Fruit fly (Drosophila melanogaster) whole organism, embryonic: Measurements from ENCODE around the gene CG32276.

Source experiments
- Ada2b ChIP-seq: fragments of 200-800 bp; sonication (Bioruptor generic); IDR thresholded peaks from 2 replicates; pipeline ENCODE4 v1.3.6; 2022; ENCODE audit warnings: missing biosample characterization, missing genetic modification characterization
- Bteb2 ChIP-seq: fragments of 200-800 bp; sonication (Bioruptor generic); optimal IDR thresholded peaks from 2 replicates; lab custom pipeline; 2016; ENCODE audit warnings: missing biosample characterization, missing genetic modification characterization
- CG10147 ChIP-seq: fragments of 200-800 bp; sonication (Bioruptor generic); optimal IDR thresholded peaks from 2 replicates; lab custom pipeline; 2019; ENCODE audit warnings: missing biosample characterization, mild to moderate bottlenecking, missing genetic modification characterization, moderate library complexity
- CG11560 ChIP-seq: fragments of 200-800 bp; sonication (Bioruptor generic); IDR thresholded peaks from 3 replicates; pipeline ENCODE4 v1.3.6; 2022; ENCODE audit warnings: missing biosample characterization, missing genetic modification characterization
- CG12391 ChIP-seq: fragments of 200-800 bp; sonication (Bioruptor generic); optimal IDR thresholded peaks from 3 replicates; lab custom pipeline; 2018; ENCODE audit warnings: missing biosample characterization, mild to moderate bottlenecking, missing genetic modification characterization, moderate library complexity
- CG14014 ChIP-seq: fragments of 200-800 bp; sonication (Bioruptor generic); IDR thresholded peaks from 2 replicates; pipeline ENCODE4 v1.3.6; 2022; ENCODE audit warnings: missing biosample characterization, missing genetic modification characterization
- CG16813 ChIP-seq: fragments of 200-800 bp; sonication (Bioruptor generic); IDR thresholded peaks from 3 replicates; pipeline ENCODE4 v1.3.6; 2022; ENCODE audit warnings: missing biosample characterization, missing genetic modification characterization; ENCODE audit not compliant: partially characterized antibody
- CG17186 ChIP-seq: fragments of 200-800 bp; sonication (Bioruptor generic); optimal IDR thresholded peaks from 3 replicates; lab custom pipeline; 2017; ENCODE audit warnings: missing biosample characterization, missing genetic modification reagents, missing genetic modification characterization
- CG17829 ChIP-seq: fragments of 200-800 bp; optimal IDR thresholded peaks from 2 replicates; lab custom pipeline; 2019; ENCODE audit warnings: missing biosample characterization, mild to moderate bottlenecking, missing genetic modification characterization, moderate library complexity
- CG1792 ChIP-seq: fragments of 200-800 bp; sonication (Bioruptor generic); optimal IDR thresholded peaks from 2 replicates; lab custom pipeline; 2016; ENCODE audit warnings: missing biosample characterization, missing genetic modification characterization
- CG2116 ChIP-seq: fragments of 200-800 bp; sonication (Bioruptor generic); optimal IDR thresholded peaks from 3 replicates; lab custom pipeline; 2018; ENCODE audit warnings: missing biosample characterization, mild to moderate bottlenecking, missing genetic modification characterization
- CG2120 ChIP-seq: fragments of 200-800 bp; sonication (Bioruptor generic); optimal IDR thresholded peaks from 3 replicates; lab custom pipeline; 2016; ENCODE audit warnings: missing biosample characterization, missing genetic modification characterization
- CG2712 ChIP-seq: fragments of 200-800 bp; optimal IDR thresholded peaks from 3 replicates; lab custom pipeline; 2019; ENCODE audit warnings: missing biosample characterization, mild to moderate bottlenecking, missing genetic modification characterization, moderate library complexity
- CG3065 ChIP-seq: fragments of 200-800 bp; sonication (Bioruptor generic); optimal IDR thresholded peaks from 2 replicates; lab custom pipeline; 2016; ENCODE audit warnings: missing biosample characterization, missing genetic modification characterization
- CG31388 ChIP-seq: fragments of 200-800 bp; sonication (Bioruptor generic); optimal IDR thresholded peaks from 2 replicates; lab custom pipeline; 2016; ENCODE audit warnings: missing biosample characterization, missing genetic modification characterization
- CG3163 ChIP-seq: fragments of 200-800 bp; sonication (Bioruptor generic); optimal IDR thresholded peaks from 3 replicates; lab custom pipeline; 2016; ENCODE audit warnings: missing biosample characterization, missing genetic modification characterization
- CG34422 ChIP-seq: fragments of 200-800 bp; sonication (Bioruptor generic); IDR thresholded peaks from 3 replicates; pipeline ENCODE4 v1.3.6; 2022; ENCODE audit warnings: missing biosample characterization, missing genetic modification characterization
- CG3847 ChIP-seq: fragments of 200-800 bp; sonication (Bioruptor generic); IDR thresholded peaks from 2 replicates; pipeline ENCODE4 v1.3.6; 2022; ENCODE audit warnings: missing biosample characterization, missing genetic modification characterization
- CG3995 ChIP-seq: fragments of 200-800 bp; sonication (Bioruptor generic); optimal IDR thresholded peaks from 3 replicates; lab custom pipeline; 2016; ENCODE audit warnings: missing biosample characterization, missing genetic modification characterization
- CG4328 ChIP-seq: fragments of 200-800 bp; sonication (Bioruptor generic); optimal IDR thresholded peaks from 3 replicates; lab custom pipeline; 2017; ENCODE audit warnings: missing biosample characterization, missing genetic modification reagents, missing genetic modification characterization
- CG4617 ChIP-seq: fragments of 200-800 bp; sonication (Bioruptor generic); optimal IDR thresholded peaks from 3 replicates; lab custom pipeline; 2016; ENCODE audit warnings: missing biosample characterization, missing genetic modification characterization, borderline replicate concordance
- CG5953 ChIP-seq: fragments of 200-800 bp; sonication (Bioruptor generic); IDR thresholded peaks from 2 replicates; pipeline ENCODE4 v1.3.6; 2022; ENCODE audit warnings: missing biosample characterization, missing genetic modification characterization
- CG8089 ChIP-seq: fragments of 200-800 bp; sonication (Bioruptor generic); optimal IDR thresholded peaks from 3 replicates; lab custom pipeline; 2016; ENCODE audit warnings: missing biosample characterization, missing genetic modification characterization
- CG9609 ChIP-seq: fragments of 200-800 bp; sonication (Bioruptor generic); optimal IDR thresholded peaks from 3 replicates; lab custom pipeline; 2016; ENCODE audit warnings: missing biosample characterization, missing genetic modification characterization
- CTCF ChIP-seq: fragments of 200-800 bp; sonication (Bioruptor generic); optimal IDR thresholded peaks from 2 replicates; lab custom pipeline; 2017; ENCODE audit warnings: missing biosample characterization, mild to moderate bottlenecking, missing genetic modification characterization, moderate library complexity
- Dll ChIP-seq: fragments of 200-800 bp; sonication (Bioruptor generic); IDR thresholded peaks from 4 replicates; pipeline ENCODE4 v1.3.6; 2022; ENCODE audit warnings: missing biosample characterization, missing genetic modification characterization; ENCODE audit not compliant: partially characterized antibody
- E2f2 ChIP-seq: fragments of 200-800 bp; sonication (Bioruptor generic); IDR thresholded peaks from 2 replicates; pipeline ENCODE4 v1.3.6; 2022; ENCODE audit warnings: missing biosample characterization, missing genetic modification characterization
- HmgZ ChIP-seq: fragments of 200-800 bp; sonication (Bioruptor generic); optimal IDR thresholded peaks from 2 replicates; lab custom pipeline; 2018; ENCODE audit warnings: missing biosample characterization, mild to moderate bottlenecking, missing genetic modification characterization
- Sry-δ ChIP-seq: fragments of 200-800 bp; sonication (Bioruptor generic); optimal IDR thresholded peaks from 2 replicates; lab custom pipeline; 2016; ENCODE audit warnings: missing biosample characterization, missing genetic modification characterization
- TFAM ChIP-seq: fragments of 200-800 bp; sonication (Bioruptor generic); optimal IDR thresholded peaks from 2 replicates; lab custom pipeline; 2017; ENCODE audit warnings: missing biosample characterization, missing genetic modification characterization, inconsistent platforms
- Taf1 ChIP-seq: fragments of 200-800 bp; sonication (Bioruptor generic); IDR thresholded peaks from 2 replicates; pipeline ENCODE4 v1.3.6; 2022; ENCODE audit warnings: missing biosample characterization, missing genetic modification characterization
- Usf ChIP-seq: fragments of 200-800 bp; sonication (Bioruptor generic); optimal IDR thresholded peaks from 2 replicates; lab custom pipeline; 2017; ENCODE audit warnings: missing genotype, missing biosample characterization, missing genetic modification characterization
- Xbp1 ChIP-seq: fragments of 200-800 bp; sonication (Bioruptor generic); optimal IDR thresholded peaks from 3 replicates; lab custom pipeline; 2016; ENCODE audit warnings: missing biosample characterization, mild to moderate bottlenecking, missing genetic modification characterization
- caup ChIP-seq: fragments of 200-800 bp; sonication (Bioruptor generic); optimal IDR thresholded peaks from 3 replicates; lab custom pipeline; 2017; ENCODE audit warnings: missing biosample characterization, mild to moderate bottlenecking, missing genetic modification characterization, moderate library complexity; ENCODE audit not compliant: severe bottlenecking
- chinmo ChIP-seq: fragments of 200-800 bp; sonication (Bioruptor generic); IDR thresholded peaks from 4 replicates; pipeline ENCODE4 v1.3.6; 2022; ENCODE audit warnings: missing biosample characterization, missing genetic modification characterization; ENCODE audit not compliant: partially characterized antibody
- chn ChIP-seq: fragments of 200-800 bp; sonication (Bioruptor generic); optimal IDR thresholded peaks from 2 replicates; lab custom pipeline; 2016; ENCODE audit warnings: missing biosample characterization, missing genetic modification characterization
- dimm ChIP-seq: fragments of 200-800 bp; sonication (Bioruptor generic); IDR thresholded peaks from 2 replicates; pipeline ENCODE4 v1.3.6; 2022; ENCODE audit warnings: missing biosample characterization, missing genetic modification characterization
- eve ChIP-seq, 2 experiments: fragments of >200 bp; optimal IDR thresholded peaks; 2 replicates each; lab custom pipeline; 2017; ENCODE audit warnings: missing biosample characterization in 2 of 2, missing genetic modification characterization in 2 of 2
- fd3F ChIP-seq: fragments of 200-800 bp; sonication (Bioruptor generic); optimal IDR thresholded peaks from 2 replicates; lab custom pipeline; 2018; ENCODE audit warnings: missing biosample characterization, mild to moderate bottlenecking, missing genetic modification characterization, moderate library complexity
- grau ChIP-seq: fragments of 200-800 bp; optimal IDR thresholded peaks from 3 replicates; lab custom pipeline; 2019; ENCODE audit warnings: missing biosample characterization, mild to moderate bottlenecking, missing genetic modification characterization, moderate library complexity
- inv ChIP-seq: fragments of 200-800 bp; sonication (Bioruptor generic); IDR thresholded peaks from 2 replicates; pipeline ENCODE4 v1.3.6; 2022; ENCODE audit warnings: missing biosample characterization, missing genetic modification characterization; ENCODE audit not compliant: partially characterized antibody
- jumu ChIP-seq: fragments of 200-800 bp; sonication (Bioruptor generic); optimal IDR thresholded peaks from 3 replicates; lab custom pipeline; 2016; ENCODE audit warnings: missing biosample characterization, missing genetic modification characterization
- p53 ChIP-seq: fragments of 200-800 bp; sonication (Bioruptor generic); optimal IDR thresholded peaks from 2 replicates; lab custom pipeline; 2016; ENCODE audit warnings: missing biosample characterization, missing genetic modification characterization
- pfk ChIP-seq: fragments of 200-800 bp; sonication (Bioruptor generic); optimal IDR thresholded peaks from 2 replicates; lab custom pipeline; 2018; ENCODE audit warnings: missing biosample characterization, mild to moderate bottlenecking, missing genetic modification characterization, moderate library complexity
- row ChIP-seq: fragments of 200-800 bp; sonication (Bioruptor generic); IDR thresholded peaks from 3 replicates; pipeline ENCODE4 v1.3.6; 2022; ENCODE audit warnings: missing biosample characterization, missing genetic modification characterization
- stwl ChIP-seq: fragments of 200-800 bp; sonication (Bioruptor generic); optimal IDR thresholded peaks from 3 replicates; lab custom pipeline; 2018; ENCODE audit warnings: missing biosample characterization, mild to moderate bottlenecking, missing genetic modification characterization, moderate library complexity
- unpg ChIP-seq: fragments of 200-800 bp; sonication (Bioruptor generic); optimal IDR thresholded peaks from 3 replicates; lab custom pipeline; 2018; ENCODE audit warnings: missing biosample characterization, mild to moderate bottlenecking, missing genetic modification characterization, moderate library complexity
- vnd ChIP-seq: fragments of 200-800 bp; sonication (Bioruptor generic); IDR thresholded peaks from 3 replicates; pipeline ENCODE4 v1.3.6; 2022; ENCODE audit warnings: missing biosample characterization, missing genetic modification characterization; ENCODE audit not compliant: partially characterized antibody
- zen ChIP-seq: fragments of 200-800 bp; sonication (Bioruptor generic); optimal IDR thresholded peaks from 3 replicates; lab custom pipeline; 2018; ENCODE audit warnings: missing biosample characterization, mild to moderate bottlenecking, missing genetic modification characterization, moderate library complexity

The CG32276 gene

dm6 chr3L:3224740-3225719, 26.2 kb upstream of the CG32276 start, which contains the start of gene Larp4B (continued):
- TF ChIP-seq E2f2 (GFP tag; lab: Robert Waterston, UW) (peak; percentile 79), caup (GFP tag; lab: Kevin White, UChicago) (peak; percentile 16), Xbp1 (GFP tag; lab: Kevin White, UChicago) (peak; percentile 21), eve (GFP tag; optimal IDR thresholded peaks at IDR 0.05; lab: Kevin White, UChicago) (no peak), CG10147 (GFP tag; lab: Kevin White, UChicago) (peak; percentile 22), unpg (GFP tag; lab: Kevin White, UChicago) (no peak), fd3F (GFP tag; lab: Kevin White, UChicago) (no peak), CG2116 (peak; percentile 98), Taf1 (GFP tag; lab: Robert Waterston, UW) (no peak), CG3163 (GFP tag; lab: Kevin White, UChicago) (peak; percentile 1), CG3065 (GFP tag; lab: Kevin White, UChicago) (no peak), Dll (GFP tag; lab: Robert Waterston, UW) (peak; percentile 77), HmgZ (peak; percentile 61), zen (tag; lab: Kevin White, UChicago) (peak; percentile 27), grau (tag; lab: Kevin White, UChicago) (peak; percentile 38), stwl (tag; lab: Kevin White, UChicago) (peak; percentile 72), row (GFP tag; lab: Robert Waterston, UW) (peak; percentile 62), pfk (GFP tag; lab: Kevin White, UChicago) (peak; percentile 91), CG9609 (no peak), jumu (GFP tag; lab: Kevin White, UChicago) (peak; percentile 4), CG3995 (GFP tag; lab: Kevin White, UChicago) (peak; percentile 73), Sry-δ (GFP tag; lab: Kevin White, UChicago) (peak; percentile 69), CG16813 (GFP tag; lab: Robert Waterston, UW) (peak; percentile 72), TFAM (GFP tag; lab: Kevin White, UChicago) (no peak), CG17829 (tag; lab: Kevin White, UChicago) (peak; percentile 22), CG14014 (0 out of 2 replicates have a peak, but pooled peaks have one; percentile 27), CG5953 (no peak), CG11560 (tag; lab: Robert Waterston, UW) (no peak), vnd (GFP tag; lab: Robert Waterston, UW) (peak; percentile 71), CG3847 (GFP tag; lab: Robert Waterston, UW) (peak; percentile 47), CG4328 (GFP tag; lab: Kevin White, UChicago) (no peak), CG1792 (GFP tag; lab: Kevin White, UChicago) (no peak), CG31388 (GFP tag; lab: Kevin White, UChicago) (no peak), CG2712 (peak; percentile 19), CG12391 (peak; percentile 1), dimm (GFP tag; lab: Robert Waterston, UW) (no peak), Usf (no peak), Ada2b (GFP tag; lab: Robert Waterston, UW) (no peak), chinmo (no peak), CG17186 (GFP tag; lab: Kevin White, UChicago) (peak; percentile 42), Bteb2 (peak; percentile 33), CG4617 (GFP tag; lab: Kevin White, UChicago) (peak; percentile 89), CG34422 (peak; percentile 56; the same call in 2 of the 3 replicates), CG2120 (GFP tag; lab: Kevin White, UChicago) (peak; percentile 48), inv (GFP tag; lab: Robert Waterston, UW) (peak; percentile 59; the same call in 1 of the 2 replicates), chn (GFP tag; lab: Kevin White, UChicago) (peak; percentile 13), CTCF (GFP tag; lab: Kevin White, UChicago) (peak; percentile 59), CG8089 (GFP tag; lab: Kevin White, UChicago) (no peak), p53 (GFP tag; lab: Kevin White, UChicago) (peak; percentile 51)
